Worm (Caenorhabditis elegans): ENCODE measurements around the gene pals-26.

DNA sequence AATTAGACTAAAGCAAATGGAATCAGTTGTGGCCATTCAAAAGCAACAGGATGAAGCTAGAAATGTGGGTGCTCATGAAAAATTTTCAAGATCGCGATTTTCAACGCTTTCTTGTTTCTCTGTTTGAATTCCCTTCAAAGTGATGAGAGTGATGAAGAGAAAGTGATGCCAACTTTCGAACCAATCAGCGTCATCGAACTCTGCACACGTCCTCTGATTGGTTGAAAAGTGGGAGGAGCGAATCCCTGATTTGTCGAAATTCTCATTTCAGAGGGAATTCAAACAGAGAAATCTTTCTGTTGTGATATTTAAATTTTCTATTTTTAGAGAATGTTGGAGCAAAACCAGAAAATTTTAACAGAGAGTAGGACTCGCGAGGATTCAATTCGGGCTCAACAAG, 7.2 kb downstream of the pals-26 start:
- TF ChIP-seq ama-1 (optimal IDR thresholded peaks at IDR 0.05) (no peak), hmbx-1 (tag; optimal IDR thresholded peaks at IDR 0.05) (no peak), hnd-1 (tag; optimal IDR thresholded peaks at IDR 0.05) (no peak), F13C5.2 (tag; optimal IDR thresholded peaks at IDR 0.05) (no peak), hmg-4 (GFP tag; optimal IDR thresholded peaks at IDR 0.05) (no peak)

All from whole organism, early embryonic.